Worm (Caenorhabditis elegans): Measurements from ENCODE around the gene T06E4.5.

The T06E4.5 gene

DNA sequence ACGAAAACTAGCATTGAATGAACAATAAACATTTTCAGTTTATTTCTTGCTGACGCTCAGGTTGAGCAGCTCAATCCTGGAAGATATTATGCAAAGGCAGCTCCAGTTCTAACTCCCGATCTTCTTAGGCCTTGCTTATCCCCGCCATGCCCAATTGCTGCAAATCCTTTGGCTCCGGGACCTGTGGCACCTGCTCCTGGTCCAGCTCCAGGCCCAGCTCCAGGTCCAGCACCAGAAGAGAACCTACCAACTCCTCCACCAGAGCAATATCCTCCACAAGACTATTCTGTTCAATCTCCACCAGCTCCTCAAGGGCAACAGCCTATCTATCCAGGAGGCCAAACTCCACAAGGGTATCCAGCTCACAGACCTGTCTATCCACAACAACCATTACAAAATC is 14.9 kb upstream of the T06E4.5 start:
- TF ChIP-seq alr-1 (tag; optimal IDR thresholded peaks at IDR 0.05; ENCODE audit: borderline replicate concordance), result no peak
- TF ChIP-seq unc-130 (tag; optimal IDR thresholded peaks at IDR 0.05), result no peak
- no peak for TF ChIP-seq lsy-2 (tag; optimal IDR thresholded peaks at IDR 0.05)
- TF ChIP-seq nhr-20 (tag; optimal IDR thresholded peaks at IDR 0.05), result no peak
- no peak for TF ChIP-seq fos-1 (tag; optimal IDR thresholded peaks at IDR 0.05)
- TF ChIP-seq unc-98 (GFP tag; IDR thresholded peaks at IDR 0.05), result no peak
- no peak for TF ChIP-seq lin-13 (GFP tag; optimal IDR thresholded peaks at IDR 0.05)
- TF ChIP-seq ces-1 (GFP tag; optimal IDR thresholded peaks at IDR 0.05), result no peak
- TF ChIP-seq nhr-90 (tag; optimal IDR thresholded peaks at IDR 0.05; ENCODE audit: poor library complexity), result no peak
- no peak for TF ChIP-seq mdl-1 (tag; optimal IDR thresholded peaks at IDR 0.05)
- no peak for TF ChIP-seq efl-3 (GFP tag; optimal IDR thresholded peaks at IDR 0.05)
- TF ChIP-seq ceh-90 (tag; optimal IDR thresholded peaks at IDR 0.05), result no peak

DNA sequence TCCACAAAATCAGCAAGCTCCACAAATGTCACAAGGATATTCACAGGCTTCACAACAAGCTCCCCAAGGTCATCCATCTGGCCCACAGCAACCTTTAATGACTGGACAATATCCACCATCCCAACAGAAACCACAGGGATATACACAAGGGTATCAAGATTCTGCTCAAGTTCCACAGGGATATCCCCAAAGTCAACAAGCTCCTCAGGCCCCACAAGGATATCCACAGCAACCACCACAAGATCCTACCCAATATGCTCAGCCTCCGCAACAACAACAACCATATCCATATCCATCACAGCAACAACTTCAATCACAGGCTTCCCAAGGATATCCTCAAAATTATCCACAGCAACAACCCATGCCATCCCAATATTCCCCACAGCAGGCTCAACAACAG is 14.4 kb upstream of the T06E4.5 start:
- TF ChIP-seq lin-39 (tag; optimal IDR thresholded peaks at IDR 0.05) (no peak), mef-2 (tag; optimal IDR thresholded peaks at IDR 0.05) (no peak), alr-1 (tag; optimal IDR thresholded peaks at IDR 0.05; ENCODE audit: borderline replicate concordance) (no peak), xbp-1 (tag; optimal IDR thresholded peaks at IDR 0.05) (no peak), nhr-90 (tag; optimal IDR thresholded peaks at IDR 0.05; ENCODE audit: poor library complexity) (no peak), skn-1 (tag; optimal IDR thresholded peaks at IDR 0.05) (no peak), lin-13 (GFP tag; optimal IDR thresholded peaks at IDR 0.05) (no peak), ceh-82 (tag; optimal IDR thresholded peaks at IDR 0.05) (no peak), ztf-11 (tag; optimal IDR thresholded peaks at IDR 0.05) (no peak), egl-13 (tag; optimal IDR thresholded peaks at IDR 0.05) (no peak), tbx-2 (tag; optimal IDR thresholded peaks at IDR 0.05) (no peak), isw-1 (GFP tag; IDR thresholded peaks at IDR 0.05) (no peak), nhr-84 (tag; optimal IDR thresholded peaks at IDR 0.05) (no peak), fkh-10 (GFP tag; optimal IDR thresholded peaks at IDR 0.05) (no peak), nhr-77 (tag; optimal IDR thresholded peaks at IDR 0.05) (no peak), lin-35 (GFP tag; optimal IDR thresholded peaks at IDR 0.05) (no peak), egl-27 (tag; optimal IDR thresholded peaks at IDR 0.05) (no peak), snpc-4 (tag; optimal IDR thresholded peaks at IDR 0.05) (no peak)

DNA sequence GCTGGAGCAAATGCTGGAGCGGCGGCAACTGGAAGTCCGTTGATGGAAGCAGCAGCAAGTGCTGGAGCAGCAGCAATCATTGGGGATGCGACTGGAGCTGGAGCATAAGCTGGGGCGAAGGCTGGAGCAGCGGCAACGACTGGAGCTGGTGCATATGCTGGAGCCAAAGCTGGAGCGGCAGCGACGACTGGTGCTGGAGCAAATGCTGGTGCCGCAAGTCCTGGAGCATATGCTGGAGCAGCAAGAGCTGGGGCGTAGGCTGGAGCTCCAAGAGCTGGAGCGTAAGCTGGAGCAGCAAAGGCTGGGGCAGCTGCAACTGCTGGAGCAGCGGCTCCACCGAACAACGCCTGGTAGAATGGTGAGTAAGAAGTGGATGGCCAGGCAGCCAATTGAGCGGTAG is 12.6 kb upstream of the T06E4.5 start:
- no peak for TF ChIP-seq dpl-1 (GFP tag; optimal IDR thresholded peaks at IDR 0.05)
- peak; percentile 7 for TF ChIP-seq ceh-8 (GFP tag; optimal IDR thresholded peaks at IDR 0.05)

DNA sequence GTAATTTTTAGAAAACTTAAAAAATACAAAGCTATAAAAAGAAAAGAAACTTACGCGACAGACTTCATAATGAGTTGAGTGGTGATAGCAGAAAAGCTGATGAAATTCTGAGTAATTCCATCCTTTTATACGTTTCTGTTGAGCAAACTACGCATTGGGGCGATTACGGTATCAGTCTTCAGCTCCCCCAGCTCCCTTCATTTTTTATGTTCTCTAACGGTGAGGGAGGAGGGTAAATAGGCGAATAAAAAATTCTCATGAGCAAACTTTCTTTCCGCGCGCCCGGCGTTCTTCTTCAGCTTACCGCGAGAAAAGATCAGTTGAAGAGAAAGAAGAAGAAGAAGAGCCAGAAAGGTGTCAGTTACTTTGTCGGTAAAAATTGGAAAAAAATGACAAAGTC is 12.1 kb upstream of the T06E4.5 start, which contains the start of gene idpc-7:
Gene idpc-7 (minus strand): TSS at position 101 of the 400 bp plus-strand sequence.
- no peak for TF ChIP-seq mef-2 (tag; optimal IDR thresholded peaks at IDR 0.05)
- TF ChIP-seq nhr-19 (GFP tag; conservative IDR thresholded peaks at IDR 0.05), result no peak
- no peak for TF ChIP-seq efl-1 (optimal IDR thresholded peaks at IDR 0.05)
- TF ChIP-seq efl-1 (GFP tag; optimal IDR thresholded peaks at IDR 0.05 in 1 of 2), result peak in 1 of 2 experiments; percentile 5

DNA sequence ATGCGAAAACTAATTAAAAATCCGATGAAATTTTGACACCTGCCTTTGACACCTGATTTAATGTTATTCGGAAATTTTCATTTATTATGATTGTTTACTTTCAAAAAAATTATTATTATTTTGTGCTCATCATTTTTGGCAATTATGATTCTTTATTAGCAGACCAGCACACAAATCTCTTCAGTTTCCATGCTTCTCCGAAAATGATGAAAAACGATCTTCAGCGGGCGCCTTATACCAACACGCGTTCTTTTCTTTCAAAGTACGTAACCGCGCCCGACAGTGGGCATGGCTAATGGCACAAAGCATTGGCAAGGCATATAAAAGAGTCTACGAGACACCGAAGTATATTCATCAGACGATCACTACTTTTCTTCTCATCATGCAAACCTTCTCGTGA is 11.2 kb upstream of the T06E4.5 start, which contains the start of gene idpc-6:
Gene idpc-6 (plus strand): TSS at position 301 of the 400 bp plus-strand sequence.
- no peak for TF ChIP-seq mep-1 (tag; optimal IDR thresholded peaks at IDR 0.05)
- TF ChIP-seq tbx-2 (tag; optimal IDR thresholded peaks at IDR 0.05), result no peak
- no peak for TF ChIP-seq ceh-88 (GFP tag; IDR thresholded peaks at IDR 0.05)

DNA sequence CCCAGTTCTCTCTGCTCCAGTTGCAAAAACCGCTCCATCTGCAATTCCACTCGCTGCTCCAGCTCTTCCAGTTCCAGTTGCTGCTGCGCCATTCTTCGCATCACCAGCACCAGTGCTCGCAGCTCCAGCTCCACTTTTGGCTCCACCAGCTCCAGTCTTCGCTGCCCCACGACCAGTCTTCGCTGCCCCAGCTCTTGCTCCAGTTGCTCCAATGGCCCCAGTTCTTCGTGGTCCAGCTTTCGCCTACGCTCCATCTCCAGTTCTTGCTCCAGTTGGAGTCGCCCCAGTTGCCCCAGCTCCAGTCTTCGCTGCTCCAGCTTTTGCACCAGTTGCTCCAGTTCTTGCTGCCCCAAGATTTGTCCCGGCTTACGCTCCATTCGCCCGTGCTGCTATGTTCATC is 10.6 kb upstream of the T06E4.5 start:
- TF ChIP-seq snu-23 (GFP tag; optimal IDR thresholded peaks at IDR 0.05) (no peak), ama-1 (optimal IDR thresholded peaks at IDR 0.05) (no peak), nhr-12 (tag; optimal IDR thresholded peaks at IDR 0.05) (no peak), sox-4 (tag; optimal IDR thresholded peaks at IDR 0.05) (no peak), blmp-1 (tag; optimal IDR thresholded peaks at IDR 0.05) (no peak), tlp-1 (tag; optimal IDR thresholded peaks at IDR 0.05) (no peak), mep-1 (tag; optimal IDR thresholded peaks at IDR 0.05) (no peak), egl-13 (tag; optimal IDR thresholded peaks at IDR 0.05) (no peak), fkh-4 (tag; optimal IDR thresholded peaks at IDR 0.05; ENCODE audit: borderline replicate concordance) (no peak), mef-2 (tag; optimal IDR thresholded peaks at IDR 0.05) (no peak), snpc-4 (tag; optimal IDR thresholded peaks at IDR 0.05) (no peak), elt-3 (tag; optimal IDR thresholded peaks at IDR 0.05) (no peak), nhr-19 (GFP tag; conservative IDR thresholded peaks at IDR 0.05) (no peak), fos-1 (tag; optimal IDR thresholded peaks at IDR 0.05) (no peak)
